Worm (Caenorhabditis elegans): ENCODE data around the gene icap-1.

The icap-1 gene

DNA sequence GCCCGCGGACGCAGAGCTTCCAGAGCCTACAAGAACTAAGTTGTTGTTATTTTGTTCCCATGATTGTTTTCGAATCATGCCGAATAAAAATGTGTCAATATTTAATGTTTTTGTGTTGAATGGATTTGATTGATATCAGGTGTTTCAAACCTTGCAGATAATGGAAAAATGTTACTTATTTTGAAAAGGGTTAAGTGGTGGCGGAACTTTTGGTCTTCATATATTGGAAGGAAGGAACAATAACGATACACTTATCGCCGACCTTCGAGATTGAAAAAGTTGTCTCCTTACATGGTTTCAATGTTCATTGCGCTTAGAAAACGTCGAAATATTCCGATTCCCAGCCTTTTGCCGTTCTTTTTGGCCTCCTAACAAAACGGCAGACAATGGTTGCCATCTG, 8.1 kb downstream of the icap-1 start, which contains the start of gene gly-10:
TSS of gene gly-10 (plus strand) at position 387 of the 400 bp plus-strand sequence.
- no peak for TF ChIP-seq nhr-80 (tag; optimal IDR thresholded peaks at IDR 0.05)
- no peak for TF ChIP-seq snpc-4 (GFP tag; optimal IDR thresholded peaks at IDR 0.05)
- peak in 2 of 4 experiments; percentile 47 to 71 for TF ChIP-seq snpc-4 (tag; optimal IDR thresholded peaks at IDR 0.05)
- TF ChIP-seq lin-54 (GFP tag; optimal IDR thresholded peaks at IDR 0.05) = peak; percentile 27
- TF ChIP-seq ceh-100 (GFP tag; IDR thresholded peaks at IDR 0.05) = no peak
- TF ChIP-seq unc-130 (GFP tag; optimal IDR thresholded peaks at IDR 0.05) = no peak
- TF ChIP-seq lin-40 (tag; optimal IDR thresholded peaks at IDR 0.05) = no peak
- no peak for TF ChIP-seq snpc-1.3 (tag; optimal IDR thresholded peaks at IDR 0.05; ENCODE audit: insufficient read depth)
- peak; percentile 36; the same call in 1 of the 2 replicates for TF ChIP-seq cebp-2 (GFP tag; IDR thresholded peaks at IDR 0.05)
- no peak for TF ChIP-seq B0019.2 (GFP tag; conservative IDR thresholded peaks at IDR 0.05)
- TF ChIP-seq F33H1.4 (GFP tag; IDR thresholded peaks at IDR 0.05) = no peak
- TF ChIP-seq sea-2 (GFP tag; IDR thresholded peaks at IDR 0.05) = no peak
- TF ChIP-seq hmg-1.2 (GFP tag; IDR thresholded peaks at IDR 0.05) = no peak
- no peak for TF ChIP-seq atf-7 (tag; optimal IDR thresholded peaks at IDR 0.05)
- TF ChIP-seq rcor-1 (GFP tag; IDR thresholded peaks at IDR 0.05) = peak; percentile 6; the same call in 1 of the 2 replicates
- no peak for TF ChIP-seq nfyb-1 (GFP tag; IDR thresholded peaks at IDR 0.05)
- TF ChIP-seq T07F8.4 (tag; optimal IDR thresholded peaks at IDR 0.05) = no peak
- no peak for TF ChIP-seq ZK185.1 (tag; optimal IDR thresholded peaks at IDR 0.05; ENCODE audit: poor library complexity, severe bottlenecking)
- TF ChIP-seq cebp-1 (GFP tag; IDR thresholded peaks at IDR 0.05) = no peak
- TF ChIP-seq cebp-1 (tag; optimal IDR thresholded peaks at IDR 0.05) = no peak
- no peak for TF ChIP-seq efl-1 (GFP tag; optimal IDR thresholded peaks at IDR 0.05)
- no peak for TF ChIP-seq ztf-26 (tag; optimal IDR thresholded peaks at IDR 0.05)
- no peak for TF ChIP-seq ceh-27 (GFP tag; optimal IDR thresholded peaks at IDR 0.05)
- TF ChIP-seq attf-6 (GFP tag; IDR thresholded peaks at IDR 0.05) = peak; percentile 76; the same call in 1 of the 2 replicates
- no peak for TF ChIP-seq dox-1 (GFP tag; IDR thresholded peaks at IDR 0.05)
- no peak for TF ChIP-seq hlh-26 (GFP tag; conservative IDR thresholded peaks at IDR 0.05)
- no peak for TF ChIP-seq F23B12.7 (tag; optimal IDR thresholded peaks at IDR 0.05; ENCODE audit: insufficient read depth)
- 0 out of 2 replicates have a peak, but pooled peaks have one; percentile 27 for TF ChIP-seq zfh-2 (GFP tag; conservative IDR thresholded peaks at IDR 0.05)
- TF ChIP-seq sdz-38 (tag; optimal IDR thresholded peaks at IDR 0.05) = no peak
- TF ChIP-seq bed-1 (GFP tag; IDR thresholded peaks at IDR 0.05) = no peak
- TF ChIP-seq snpc-3.4 (tag; optimal IDR thresholded peaks at IDR 0.05) = no peak
- TF ChIP-seq madf-6 (GFP tag; IDR thresholded peaks at IDR 0.05) = peak; percentile 50
- no peak for TF ChIP-seq lag-1 (GFP tag; IDR thresholded peaks at IDR 0.05)
- TF ChIP-seq chd-7 (tag; optimal IDR thresholded peaks at IDR 0.05) = no peak
- no peak for TF ChIP-seq C06A6.2 (GFP tag; conservative IDR thresholded peaks at IDR 0.05)
- TF ChIP-seq ceh-40 (GFP tag; IDR thresholded peaks at IDR 0.05) = no peak
- TF ChIP-seq ets-4 (GFP tag; optimal IDR thresholded peaks at IDR 0.05) = no peak
- TF ChIP-seq let-607 (tag; optimal IDR thresholded peaks at IDR 0.05) = no peak
- TF ChIP-seq ama-1 (optimal IDR thresholded peaks at IDR 0.05) = no peak
- TF ChIP-seq ama-1 (GFP tag; optimal IDR thresholded peaks at IDR 0.05) = no peak
- TF ChIP-seq F22D6.2 (tag; optimal IDR thresholded peaks at IDR 0.05) = no peak
- TF ChIP-seq bed-2 (GFP tag; IDR thresholded peaks at IDR 0.05) = no peak
- no peak for TF ChIP-seq nfya-1 (tag; optimal IDR thresholded peaks at IDR 0.05; ENCODE audit: borderline replicate concordance, insufficient read depth)

Measured in whole organism, young adult.